Worm (Caenorhabditis elegans): ENCODE measurements around the gene tsp-1.

DNA sequence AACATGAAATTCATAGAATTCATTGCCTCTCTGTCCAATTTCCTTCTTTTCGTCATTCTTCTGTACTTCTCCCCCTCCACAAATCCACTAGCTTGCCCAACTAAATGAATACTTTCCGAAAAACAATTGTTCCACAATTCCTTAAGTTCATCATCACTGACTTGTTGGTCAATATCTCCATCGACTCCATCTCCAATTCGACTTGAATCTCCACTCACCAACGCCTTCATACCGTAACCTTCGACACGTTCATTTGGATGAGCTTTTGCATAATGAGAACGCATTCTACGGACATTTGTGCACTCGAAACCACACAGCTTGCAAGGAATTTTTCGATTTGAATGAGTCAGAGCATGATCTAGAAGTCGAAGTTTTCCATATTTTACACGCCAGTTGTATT lies 1.7 kb upstream of the tsp-1 start:
- TF ChIP-seq snpc-4 (tag; optimal IDR thresholded peaks at IDR 0.05) (no peak), fos-1 (tag; optimal IDR thresholded peaks at IDR 0.05) (no peak), ZK546.5 (tag; optimal IDR thresholded peaks at IDR 0.05) (no peak), elt-3 (tag; optimal IDR thresholded peaks at IDR 0.05) (no peak), nhr-77 (tag; optimal IDR thresholded peaks at IDR 0.05) (no peak)
